Fruit fly (Drosophila melanogaster): ENCODE data around the gene osa.
A peak's percentile ranks its signal among the peaks of the same experiment; 100 is the strongest.

osa gene

dm6 chr3R:17703024-17703690 is 15.0 kb downstream of the osa start:
- TF ChIP-seq CG8159 (tag; optimal IDR thresholded peaks at IDR 0.05), result peak; percentile 98
- TF ChIP-seq CG12605 (GFP tag; IDR thresholded peaks at IDR 0.05), result peak; percentile 83
- peak; percentile 95 for TF ChIP-seq Pif1B (GFP tag; optimal IDR thresholded peaks at IDR 0.05)
- no peak for TF ChIP-seq CG13204 (GFP tag; optimal IDR thresholded peaks at IDR 0.05)
- peak; percentile 82 for TF ChIP-seq rn (GFP tag; IDR thresholded peaks at IDR 0.05)
- peak; percentile 97 for TF ChIP-seq CG17806 (tag; optimal IDR thresholded peaks at IDR 0.05)
- peak; percentile 98 for TF ChIP-seq CG8301 (tag; optimal IDR thresholded peaks at IDR 0.05)
- peak; percentile 95 for TF ChIP-seq CG15710 (tag; optimal IDR thresholded peaks at IDR 0.05)
- TF ChIP-seq gl (tag; optimal IDR thresholded peaks at IDR 0.05), result peak; percentile 91
- TF ChIP-seq Snoo (tag; optimal IDR thresholded peaks at IDR 0.05), result peak; percentile 89
- TF ChIP-seq CG4496 (GFP tag; IDR thresholded peaks at IDR 0.05), result peak; percentile 88
- TF ChIP-seq CG14655 (GFP tag; optimal IDR thresholded peaks at IDR 0.05), result peak; percentile 98
- TF ChIP-seq D1 (tag; optimal IDR thresholded peaks at IDR 0.05), result peak; percentile 94
- TF ChIP-seq CG10348 (GFP tag; IDR thresholded peaks at IDR 0.05), result peak; percentile 78
- TF ChIP-seq CG32121 (GFP tag; IDR thresholded peaks at IDR 0.05), result peak; percentile 93
- peak; percentile 90 for TF ChIP-seq CG34367 (tag; optimal IDR thresholded peaks at IDR 0.05)
- TF ChIP-seq Ets98B (GFP tag; IDR thresholded peaks at IDR 0.05), result peak; percentile 86
- TF ChIP-seq Pif1A (GFP tag; optimal IDR thresholded peaks at IDR 0.05), result peak; percentile 95
- TF ChIP-seq EcR (GFP tag; optimal IDR thresholded peaks at IDR 0.05), result no peak
- peak; percentile 51; the same call in 2 of the 3 replicates for TF ChIP-seq fd96Ca (GFP tag; IDR thresholded peaks at IDR 0.05)
- peak; percentile 97 for TF ChIP-seq CG9948 (tag; optimal IDR thresholded peaks at IDR 0.05)

dm6 chr3R:17701971-17702845 is 15.9 kb downstream of the osa start:
- TF ChIP-seq EcR (GFP tag; optimal IDR thresholded peaks at IDR 0.05) (peak; percentile 26), CG15710 (tag; optimal IDR thresholded peaks at IDR 0.05) (peak; percentile 89), Pif1A (GFP tag; optimal IDR thresholded peaks at IDR 0.05) (peak; percentile 71), CG13204 (GFP tag; optimal IDR thresholded peaks at IDR 0.05) (peak; percentile 47), D1 (tag; optimal IDR thresholded peaks at IDR 0.05) (peak; percentile 53), CG32121 (GFP tag; IDR thresholded peaks at IDR 0.05) (no peak), CG12605 (GFP tag; IDR thresholded peaks at IDR 0.05) (no peak), CG17806 (tag; optimal IDR thresholded peaks at IDR 0.05) (peak; percentile 77), fd96Ca (GFP tag; IDR thresholded peaks at IDR 0.05) (peak; percentile 46; the same call in 1 of the 3 replicates), Ets98B (GFP tag; IDR thresholded peaks at IDR 0.05) (no peak; the same call in 1 of the 2 replicates), CG9948 (tag; optimal IDR thresholded peaks at IDR 0.05) (peak; percentile 87), CG8159 (tag; optimal IDR thresholded peaks at IDR 0.05) (peak; percentile 88), CG8301 (tag; optimal IDR thresholded peaks at IDR 0.05) (peak; percentile 48), CG14655 (GFP tag; optimal IDR thresholded peaks at IDR 0.05) (peak; percentile 72), CG10348 (GFP tag; IDR thresholded peaks at IDR 0.05) (no peak), Snoo (tag; optimal IDR thresholded peaks at IDR 0.05) (peak; percentile 62), Pif1B (GFP tag; optimal IDR thresholded peaks at IDR 0.05) (peak; percentile 43), rn (GFP tag; IDR thresholded peaks at IDR 0.05) (peak; percentile 35; the same call in 1 of the 2 replicates), CG4496 (GFP tag; IDR thresholded peaks at IDR 0.05) (peak; percentile 47; the same call in 1 of the 3 replicates), CG34367 (tag; optimal IDR thresholded peaks at IDR 0.05) (peak; percentile 87), gl (tag; optimal IDR thresholded peaks at IDR 0.05) (no peak)

- TF ChIP-seq CG17806 (tag; optimal IDR thresholded peaks at IDR 0.05) (no peak), fd96Ca (GFP tag; IDR thresholded peaks at IDR 0.05) (0 out of 3 replicates have a peak, but pooled peaks have one; percentile 5), CG8159 (tag; optimal IDR thresholded peaks at IDR 0.05) (no peak), gl (tag; optimal IDR thresholded peaks at IDR 0.05) (no peak), Pif1A (GFP tag; optimal IDR thresholded peaks at IDR 0.05) (no peak), Pif1B (GFP tag; optimal IDR thresholded peaks at IDR 0.05) (no peak), Ets98B (GFP tag; IDR thresholded peaks at IDR 0.05) (no peak; the same call in 1 of the 2 replicates), CG13204 (GFP tag; optimal IDR thresholded peaks at IDR 0.05) (peak; percentile 94), D1 (tag; optimal IDR thresholded peaks at IDR 0.05) (no peak), CG12605 (GFP tag; IDR thresholded peaks at IDR 0.05) (peak; percentile 48), CG14655 (GFP tag; optimal IDR thresholded peaks at IDR 0.05) (no peak), CG15710 (tag; optimal IDR thresholded peaks at IDR 0.05) (peak; percentile 17), CG8301 (tag; optimal IDR thresholded peaks at IDR 0.05) (no peak), CG10348 (GFP tag; IDR thresholded peaks at IDR 0.05) (no peak), CG9948 (tag; optimal IDR thresholded peaks at IDR 0.05) (no peak), CG4496 (GFP tag; IDR thresholded peaks at IDR 0.05) (no peak), EcR (GFP tag; optimal IDR thresholded peaks at IDR 0.05) (peak; percentile 75), Snoo (tag; optimal IDR thresholded peaks at IDR 0.05) (no peak), CG32121 (GFP tag; IDR thresholded peaks at IDR 0.05) (0 out of 2 replicates have a peak, but pooled peaks have one; percentile 56), CG34367 (tag; optimal IDR thresholded peaks at IDR 0.05) (no peak), rn (GFP tag; IDR thresholded peaks at IDR 0.05) (no peak)
Measured at dm6 chr3R:17701131-17701593, 17.0 kb downstream of the osa start.

- peak; percentile 99 for TF ChIP-seq CG9948 (tag; optimal IDR thresholded peaks at IDR 0.05)
- TF ChIP-seq CG34367 (tag; optimal IDR thresholded peaks at IDR 0.05), result peak; percentile 96
- peak; percentile 99 for TF ChIP-seq CG15710 (tag; optimal IDR thresholded peaks at IDR 0.05)
- TF ChIP-seq CG8301 (tag; optimal IDR thresholded peaks at IDR 0.05), result peak; percentile 97
- TF ChIP-seq Pif1A (GFP tag; optimal IDR thresholded peaks at IDR 0.05), result peak; percentile 96
- peak; percentile 98 for TF ChIP-seq CG32121 (GFP tag; IDR thresholded peaks at IDR 0.05)
- TF ChIP-seq CG14655 (GFP tag; optimal IDR thresholded peaks at IDR 0.05), result peak; percentile 98
- TF ChIP-seq rn (GFP tag; IDR thresholded peaks at IDR 0.05), result peak; percentile 94
- TF ChIP-seq fd96Ca (GFP tag; IDR thresholded peaks at IDR 0.05), result peak; percentile 96
- TF ChIP-seq CG10348 (GFP tag; IDR thresholded peaks at IDR 0.05), result peak; percentile 83
- TF ChIP-seq EcR (GFP tag; optimal IDR thresholded peaks at IDR 0.05), result peak; percentile 75
- TF ChIP-seq gl (tag; optimal IDR thresholded peaks at IDR 0.05), result peak; percentile 89
- no peak for TF ChIP-seq D1 (tag; optimal IDR thresholded peaks at IDR 0.05)
- TF ChIP-seq CG13204 (GFP tag; optimal IDR thresholded peaks at IDR 0.05), result peak; percentile 100
- TF ChIP-seq CG12605 (GFP tag; IDR thresholded peaks at IDR 0.05), result peak; percentile 95
- TF ChIP-seq CG17806 (tag; optimal IDR thresholded peaks at IDR 0.05), result peak; percentile 99
- peak; percentile 96 for TF ChIP-seq CG4496 (GFP tag; IDR thresholded peaks at IDR 0.05)
- peak; percentile 98 for TF ChIP-seq Pif1B (GFP tag; optimal IDR thresholded peaks at IDR 0.05)
- peak; percentile 99 for TF ChIP-seq CG8159 (tag; optimal IDR thresholded peaks at IDR 0.05)
- peak; percentile 98 for TF ChIP-seq Snoo (tag; optimal IDR thresholded peaks at IDR 0.05)
- TF ChIP-seq Ets98B (GFP tag; IDR thresholded peaks at IDR 0.05), result peak; percentile 97
Measured at dm6 chr3R:17700488-17701130, 17.5 kb downstream of the osa start.

Measured in whole organism, pupa.